Worm (Caenorhabditis elegans): ENCODE data around the gene col-168.

DNA sequence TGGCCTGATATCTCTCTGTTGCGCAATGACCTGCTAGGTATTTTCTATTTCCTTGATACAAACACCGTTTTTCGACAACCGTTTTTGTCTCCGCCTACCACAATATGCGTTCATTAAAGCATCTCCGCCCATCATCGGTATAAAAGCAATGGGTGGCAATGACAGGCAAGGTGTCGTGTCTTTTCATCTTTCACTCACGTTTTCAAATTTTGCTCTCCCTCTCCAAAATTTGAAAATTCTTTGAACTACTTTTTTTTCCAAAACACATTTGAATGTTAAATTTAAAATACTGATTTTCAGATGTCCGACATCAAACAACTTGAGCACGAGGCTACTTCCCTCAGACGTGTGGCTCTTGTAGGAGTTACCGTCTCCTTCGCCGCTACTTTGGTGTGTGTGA is 2.7 kb downstream of the col-168 start, which contains the start of gene col-169:
- TF ChIP-seq fkh-2 (tag; optimal IDR thresholded peaks at IDR 0.05) (no peak), elt-1 (tag; optimal IDR thresholded peaks at IDR 0.05) (no peak), lin-15B (tag; optimal IDR thresholded peaks at IDR 0.05) (no peak), eor-1 (tag; optimal IDR thresholded peaks at IDR 0.05) (no peak), nhr-67 (tag; optimal IDR thresholded peaks at IDR 0.05) (no peak), pqm-1 (tag; optimal IDR thresholded peaks at IDR 0.05) (no peak), egl-27 (tag; optimal IDR thresholded peaks at IDR 0.05) (no peak), lin-39 (tag; optimal IDR thresholded peaks at IDR 0.05) (no peak), unc-39 (tag; optimal IDR thresholded peaks at IDR 0.05) (no peak)
